Worm (Caenorhabditis elegans) whole organism, L4 larva: ENCODE data around the gene sel-13.

Source experiments
- F49E8.2 ChIP-seq: sonication (generic microtip); optimal IDR thresholded peaks from 2 replicates; lab custom pipeline; 2016; ENCODE audit warnings: missing compliant biosample characterization, mild to moderate bottlenecking, missing genetic modification characterization, borderline replicate concordance
- ama-1 ChIP-seq: fragments of 150-350 bp; optimal IDR thresholded peaks from 2 replicates; lab custom pipeline; 2014; ENCODE audit warnings: inconsistent platforms, mixed read lengths
- hlh-11 ChIP-seq: fragments of 200-800 bp; sonication (Bioruptor generic); optimal IDR thresholded peaks from 2 replicates; lab custom pipeline; 2018; ENCODE audit warnings: mild to moderate bottlenecking, missing genetic modification characterization, missing compliant biosample characterization
- zag-1 ChIP-seq: fragments of 150-350 bp; optimal IDR thresholded peaks from 2 replicates; lab custom pipeline; 2014; ENCODE audit warnings: missing biosample characterization, missing genetic modification characterization

- no peak for TF ChIP-seq ama-1
- no peak for TF ChIP-seq zag-1 (tag; lab: Kevin White, UChicago)
- TF ChIP-seq F49E8.2 = no peak
- peak; percentile 60 for TF ChIP-seq hlh-11 (tag; lab: Kevin White, UChicago)
Measured at ce11 chrIII:4721750-4722149, 21.7 kb upstream of the sel-13 start, which contains the start of gene acy-1.
